Worm (Caenorhabditis elegans): Measurements from ENCODE around the gene mrpl-45.

ce11 chrIII:1218221-1218620 is 16.4 kb upstream of the mrpl-45 start:
- TF ChIP-seq ceh-63 (GFP tag; optimal IDR thresholded peaks at IDR 0.05) = no peak
- TF ChIP-seq snpc-4 (tag; optimal IDR thresholded peaks at IDR 0.05) = no peak
- no peak for TF ChIP-seq ceh-82 (tag; optimal IDR thresholded peaks at IDR 0.05)
- no peak for TF ChIP-seq nhr-11 (tag; optimal IDR thresholded peaks at IDR 0.05)
- no peak for TF ChIP-seq dpl-1 (GFP tag; optimal IDR thresholded peaks at IDR 0.05)
- TF ChIP-seq lin-39 (tag; optimal IDR thresholded peaks at IDR 0.05) = no peak
- TF ChIP-seq nhr-28 (tag; optimal IDR thresholded peaks at IDR 0.05) = no peak
- no peak for TF ChIP-seq ama-1 (optimal IDR thresholded peaks at IDR 0.05)
- TF ChIP-seq lsy-2 (tag; optimal IDR thresholded peaks at IDR 0.05) = peak in 1 of 2 experiments; percentile 17
- no peak for TF ChIP-seq elt-3 (tag; optimal IDR thresholded peaks at IDR 0.05)
- TF ChIP-seq tbx-2 (tag; optimal IDR thresholded peaks at IDR 0.05) = no peak
- no peak for TF ChIP-seq ces-1 (GFP tag; optimal IDR thresholded peaks at IDR 0.05)
- TF ChIP-seq egl-27 (tag; optimal IDR thresholded peaks at IDR 0.05) = no peak
- TF ChIP-seq mef-2 (tag; optimal IDR thresholded peaks at IDR 0.05) = no peak
